Worm (Caenorhabditis elegans) whole organism, early embryonic: Measurements from ENCODE around the gene pin-2.

Experiments
- B0310.2 ChIP-seq: sonication (generic microtip); optimal IDR thresholded peaks from 2 replicates; lab custom pipeline; 2016; ENCODE audit warnings: mild to moderate bottlenecking, missing genetic modification characterization, missing compliant biosample characterization
- F13C5.2 ChIP-seq: sonication (generic microtip); optimal IDR thresholded peaks from 2 replicates; lab custom pipeline; 2017; ENCODE audit warnings: mild to moderate bottlenecking, missing genetic modification characterization, inconsistent platforms, missing compliant biosample characterization
- aly-1 ChIP-seq: sonication (generic microtip); optimal IDR thresholded peaks from 2 replicates; lab custom pipeline; 2016; ENCODE audit warnings: missing genetic modification characterization, missing compliant biosample characterization
- ama-1 ChIP-seq: fragments of 150-350 bp; optimal IDR thresholded peaks from 2 replicates; lab custom pipeline; 2014
- ceh-13 ChIP-seq: fragments of 200-800 bp; sonication (Bioruptor generic); optimal IDR thresholded peaks from 2 replicates; lab custom pipeline; 2018; ENCODE audit warnings: mild to moderate bottlenecking, missing genetic modification characterization, missing compliant biosample characterization
- ceh-36 ChIP-seq: sonication (generic microtip); optimal IDR thresholded peaks from 2 replicates; lab custom pipeline; 2016; ENCODE audit warnings: missing genetic modification characterization, inconsistent platforms, missing compliant biosample characterization
- ets-7 ChIP-seq: sonication (generic microtip); optimal IDR thresholded peaks from 2 replicates; lab custom pipeline; 2016; ENCODE audit warnings: missing genotype, missing genetic modification characterization, missing compliant biosample characterization
- flt-1 ChIP-seq: fragments of 200-800 bp; sonication (Bioruptor generic); IDR thresholded peaks from 2 replicates; pipeline ENCODE4 v1.3.6; 2022; ENCODE audit warnings: missing genetic modification characterization, missing compliant biosample characterization
- hmbx-1 ChIP-seq: sonication (generic microtip); optimal IDR thresholded peaks from 2 replicates; lab custom pipeline; 2016; ENCODE audit warnings: mild to moderate bottlenecking, missing genetic modification characterization, missing compliant biosample characterization
- hmg-4 ChIP-seq: fragments of 200-800 bp; sonication (Bioruptor generic); optimal IDR thresholded peaks from 2 replicates; lab custom pipeline; 2018; ENCODE audit warnings: mild to moderate bottlenecking, missing genetic modification characterization, missing compliant biosample characterization
- hnd-1 ChIP-seq: sonication (generic microtip); optimal IDR thresholded peaks from 2 replicates; lab custom pipeline; 2016; ENCODE audit warnings: missing genetic modification characterization, missing compliant biosample characterization
- pes-1 ChIP-seq: fragments of 200-800 bp; sonication (Bioruptor generic); IDR thresholded peaks from 2 replicates; pipeline ENCODE4 v1.3.6; 2022; ENCODE audit warnings: missing genetic modification reagents, missing genetic modification characterization, missing compliant biosample characterization
- scrt-1 ChIP-seq: fragments of 200-800 bp; sonication (Bioruptor generic); IDR thresholded peaks from 2 replicates; pipeline ENCODE4 v1.3.6; 2022; ENCODE audit warnings: missing genetic modification characterization, missing compliant biosample characterization
- sea-1 ChIP-seq: fragments of 200-800 bp; sonication (Bioruptor generic); conservative IDR thresholded peaks from 2 replicates; pipeline ENCODE4 v1.3.6; 2022; ENCODE audit warnings: missing genetic modification characterization, missing compliant biosample characterization
- tbx-11 ChIP-seq: fragments of 200-800 bp; sonication (Bioruptor generic); IDR thresholded peaks from 2 replicates; pipeline ENCODE4 v1.3.6; 2022; ENCODE audit warnings: missing genetic modification characterization, missing compliant biosample characterization
- tbx-37 ChIP-seq: fragments of 200-800 bp; sonication (Bioruptor generic); conservative IDR thresholded peaks from 2 replicates; pipeline ENCODE4 v1.3.6; 2022; ENCODE audit warnings: missing genetic modification reagents, missing genetic modification characterization, missing compliant biosample characterization
- tra-4 ChIP-seq: sonication (generic microtip); optimal IDR thresholded peaks from 2 replicates; lab custom pipeline; 2017; ENCODE audit warnings: missing genetic modification characterization, missing compliant biosample characterization

The pin-2 gene

ce11 chrIV:12783165-12783564 lies 10.5 kb upstream of the pin-2 start:
- TF ChIP-seq aly-1 (no peak), hnd-1 (no peak), scrt-1 (GFP tag; lab: Robert Waterston, UW) (no peak), B0310.2 (tag; lab: Kevin White, UChicago) (no peak), pes-1 (GFP tag; lab: Robert Waterston, UW) (no peak), ama-1 (no peak), flt-1 (GFP tag; lab: Robert Waterston, UW) (no peak)

ce11 chrIV:12785988-12786387 lies 7.7 kb upstream of the pin-2 start:
- TF ChIP-seq hmg-4 (GFP tag; lab: Kevin White, UChicago) (no peak), ama-1 (no peak), pes-1 (GFP tag; lab: Robert Waterston, UW) (no peak), aly-1 (no peak), hmbx-1 (no peak), flt-1 (GFP tag; lab: Robert Waterston, UW) (no peak), ceh-13 (GFP tag; lab: Kevin White, UChicago) (no peak), ets-7 (tag; lab: Kevin White, UChicago) (no peak), F13C5.2 (tag; lab: Kevin White, UChicago) (no peak), sea-1 (GFP tag; lab: Robert Waterston, UW) (no peak), B0310.2 (tag; lab: Kevin White, UChicago) (no peak), tbx-11 (no peak), hnd-1 (no peak), tra-4 (tag; lab: Kevin White, UChicago) (no peak), ceh-36 (tag; lab: Kevin White, UChicago) (no peak), tbx-37 (GFP tag; lab: Robert Waterston, UW) (no peak), scrt-1 (GFP tag; lab: Robert Waterston, UW) (no peak)

ce11 chrIV:12789088-12789487 lies 4.6 kb upstream of the pin-2 start, which contains the start of gene F07C6.3:
Gene F07C6.3 (plus strand): TSS chrIV:12789235.
- TF ChIP-seq ets-7 (tag; lab: Kevin White, UChicago) = no peak
- no peak for TF ChIP-seq hmbx-1

ce11 chrIV:12790871-12791270 lies 2.8 kb upstream of the pin-2 start, which contains the start of gene F07C6.2:
Gene F07C6.2 (plus strand): TSS chrIV:12791171.
- TF ChIP-seq flt-1 (GFP tag; lab: Robert Waterston, UW) (no peak), ceh-36 (tag; lab: Kevin White, UChicago) (no peak), hnd-1 (no peak), F13C5.2 (tag; lab: Kevin White, UChicago) (no peak), ets-7 (tag; lab: Kevin White, UChicago) (no peak), B0310.2 (tag; lab: Kevin White, UChicago) (no peak), aly-1 (no peak), sea-1 (GFP tag; lab: Robert Waterston, UW) (no peak), hmbx-1 (no peak), pes-1 (GFP tag; lab: Robert Waterston, UW) (no peak), scrt-1 (GFP tag; lab: Robert Waterston, UW) (no peak), tra-4 (tag; lab: Kevin White, UChicago) (no peak), tbx-11 (no peak)

ce11 chrIV:12792494-12792893 lies 1.2 kb upstream of the pin-2 start, which contains the start of gene F07C6.6:
Gene F07C6.6 (plus strand): TSS chrIV:12792794.
- TF ChIP-seq tbx-37 (GFP tag; lab: Robert Waterston, UW) (no peak), B0310.2 (tag; lab: Kevin White, UChicago) (no peak), ets-7 (tag; lab: Kevin White, UChicago) (no peak), aly-1 (no peak), scrt-1 (GFP tag; lab: Robert Waterston, UW) (no peak), ceh-36 (tag; lab: Kevin White, UChicago) (no peak), ceh-13 (GFP tag; lab: Kevin White, UChicago) (no peak), hnd-1 (no peak), hmbx-1 (no peak), tbx-11 (no peak), ama-1 (no peak), hmg-4 (GFP tag; lab: Kevin White, UChicago) (no peak), sea-1 (GFP tag; lab: Robert Waterston, UW) (no peak), tra-4 (tag; lab: Kevin White, UChicago) (no peak), flt-1 (GFP tag; lab: Robert Waterston, UW) (no peak)

- peak; percentile 20; the same call in 1 of the 2 replicates for TF ChIP-seq scrt-1 (GFP tag; lab: Robert Waterston, UW)
- TF ChIP-seq hnd-1 = no peak
- no peak for TF ChIP-seq ceh-13 (GFP tag; lab: Kevin White, UChicago)
- TF ChIP-seq ama-1 = no peak
- no peak for TF ChIP-seq tra-4 (tag; lab: Kevin White, UChicago)
- TF ChIP-seq sea-1 (GFP tag; lab: Robert Waterston, UW) = no peak
Observed at ce11 chrIV:12795371-12795936, 1.8 kb downstream of the pin-2 start.

ce11 chrIV:12796811-12797210 lies 3.2 kb downstream of the pin-2 start:
- no peak for TF ChIP-seq aly-1
- no peak for TF ChIP-seq flt-1 (GFP tag; lab: Robert Waterston, UW)
- TF ChIP-seq F13C5.2 (tag; lab: Kevin White, UChicago) = no peak
- no peak for TF ChIP-seq ama-1

- TF ChIP-seq tbx-37 (GFP tag; lab: Robert Waterston, UW) (no peak), ceh-36 (tag; lab: Kevin White, UChicago) (no peak), hmg-4 (GFP tag; lab: Kevin White, UChicago) (no peak), ama-1 (no peak), B0310.2 (tag; lab: Kevin White, UChicago) (no peak)
Observed at ce11 chrIV:12805595-12805994, 11.9 kb downstream of the pin-2 start, which contains the start of gene F07C6.4. Gene F07C6.4 (plus strand): TSS chrIV:12805924.
